Worm (Caenorhabditis elegans) whole organism, mixed stage, embryonic: ENCODE data around the gene sart-3.
"Not testable (repeated sequence)": the region's sequence is repeated elsewhere in the genome, so short reads cannot be mapped to it uniquely, and the experiment has no call there.

Experiments used
- M03D4.4 ChIP-seq: sonication (generic microtip); optimal IDR thresholded peaks from 2 replicates; lab custom pipeline; 2017; ENCODE audit warnings: mild to moderate bottlenecking, missing genetic modification characterization, missing compliant biosample characterization
- blmp-1 ChIP-seq: fragments of 150-350 bp; optimal IDR thresholded peaks from 2 replicates; lab custom pipeline; 2014; ENCODE audit warnings: missing biosample characterization, missing genetic modification characterization
- ceh-39 ChIP-seq: fragments of 150-350 bp; optimal IDR thresholded peaks from 2 replicates; lab custom pipeline; 2014; ENCODE audit warnings: missing biosample characterization, missing genetic modification characterization
- ceh-43 ChIP-seq: fragments of 200-800 bp; sonication (Bioruptor generic); optimal IDR thresholded peaks from 2 replicates; lab custom pipeline; 2018; ENCODE audit warnings: mild to moderate bottlenecking, missing genetic modification characterization, moderate library complexity, missing compliant biosample characterization
- cnd-1 ChIP-seq: fragments of 200-800 bp; sonication (Bioruptor generic); optimal IDR thresholded peaks from 2 replicates; lab custom pipeline; 2018; ENCODE audit warnings: mild to moderate bottlenecking, missing genetic modification characterization, missing compliant biosample characterization
- drap-1 ChIP-seq: fragments of 200-800 bp; sonication (Bioruptor generic); optimal IDR thresholded peaks from 3 replicates; lab custom pipeline; 2018; ENCODE audit warnings: mild to moderate bottlenecking, missing genetic modification characterization, missing compliant biosample characterization
- elt-1 ChIP-seq: sonication (generic microtip); optimal IDR thresholded peaks from 2 replicates; lab custom pipeline; 2017; ENCODE audit warnings: missing genetic modification characterization, mild to moderate bottlenecking, missing compliant biosample characterization, antibody characterized with exemption, moderate library complexity, borderline replicate concordance; ENCODE audit not compliant: insufficient read depth
- elt-3 ChIP-seq: fragments of 150-350 bp; optimal IDR thresholded peaks from 2 replicates; lab custom pipeline; 2014; ENCODE audit warnings: missing biosample characterization, missing genetic modification characterization
- flh-1 ChIP-seq: fragments of 200-800 bp; sonication (Bioruptor generic); optimal IDR thresholded peaks from 2 replicates; lab custom pipeline; 2018; ENCODE audit warnings: mild to moderate bottlenecking, missing genetic modification characterization, moderate library complexity, missing compliant biosample characterization
- ham-2 ChIP-seq: fragments of 200-800 bp; sonication (Bioruptor generic); optimal IDR thresholded peaks from 2 replicates; lab custom pipeline; 2018; ENCODE audit warnings: mild to moderate bottlenecking, missing genetic modification characterization, missing compliant biosample characterization
- hlh-1 ChIP-seq: fragments of 150-350 bp; optimal IDR thresholded peaks from 2 replicates; lab custom pipeline; 2014; ENCODE audit warnings: missing biosample characterization, missing genetic modification reagents, missing genetic modification characterization
- mab-5 ChIP-seq: fragments of 150-350 bp; optimal IDR thresholded peaks from 2 replicates; lab custom pipeline; 2014; ENCODE audit warnings: missing biosample characterization, missing genetic modification characterization
- mep-1 ChIP-seq: fragments of 150-350 bp; optimal IDR thresholded peaks from 2 replicates; lab custom pipeline; 2017; ENCODE audit warnings: missing biosample characterization, missing genetic modification reagents, missing genetic modification characterization, inconsistent platforms
- mls-2 ChIP-seq: sonication (generic microtip); optimal IDR thresholded peaks from 2 replicates; lab custom pipeline; 2016; ENCODE audit warnings: mild to moderate bottlenecking, missing genetic modification characterization, moderate library complexity, missing compliant biosample characterization
- nhr-12 ChIP-seq: fragments of 150-350 bp; optimal IDR thresholded peaks from 2 replicates; lab custom pipeline; 2014; ENCODE audit warnings: missing biosample characterization, missing genetic modification characterization
- nhr-2 ChIP-seq: fragments of 150-350 bp; optimal IDR thresholded peaks from 2 replicates; lab custom pipeline; 2014; ENCODE audit warnings: missing biosample characterization, missing genetic modification characterization
- nhr-237 ChIP-seq: fragments of 150-350 bp; optimal IDR thresholded peaks from 2 replicates; lab custom pipeline; 2014; ENCODE audit warnings: missing biosample characterization, missing genetic modification characterization
- nhr-28 ChIP-seq: fragments of 150-350 bp; optimal IDR thresholded peaks from 2 replicates; lab custom pipeline; 2014; ENCODE audit warnings: missing biosample characterization, missing genetic modification characterization
- nhr-76 ChIP-seq: sonication (generic microtip); optimal IDR thresholded peaks from 2 replicates; lab custom pipeline; 2017; ENCODE audit warnings: missing biosample characterization, missing genetic modification characterization
- pha-4 ChIP-seq: fragments of 150-350 bp; optimal IDR thresholded peaks from 2 replicates; lab custom pipeline; 2018; ENCODE audit warnings: missing biosample characterization, missing genetic modification reagents, missing genetic modification characterization
- sem-2 ChIP-seq: fragments of 200-800 bp; sonication (Bioruptor generic); optimal IDR thresholded peaks from 2 replicates; lab custom pipeline; 2018; ENCODE audit warnings: mild to moderate bottlenecking, missing genetic modification characterization, missing compliant biosample characterization
- snpc-4 ChIP-seq: fragments of 150-350 bp; optimal IDR thresholded peaks from 2 replicates; lab custom pipeline; 2014; ENCODE audit warnings: missing biosample characterization, missing genetic modification characterization
- sptf-1 ChIP-seq: sonication (generic microtip); optimal IDR thresholded peaks from 2 replicates; lab custom pipeline; 2017; ENCODE audit warnings: mild to moderate bottlenecking, missing genetic modification characterization, moderate library complexity, missing compliant biosample characterization
- tbx-8 ChIP-seq: fragments of 200-800 bp; sonication (Bioruptor generic); optimal IDR thresholded peaks from 2 replicates; lab custom pipeline; 2018; ENCODE audit warnings: mild to moderate bottlenecking, missing genetic modification characterization, moderate library complexity, missing compliant biosample characterization
- unc-39 ChIP-seq: fragments of 150-350 bp; optimal IDR thresholded peaks from 2 replicates; lab custom pipeline; 2014; ENCODE audit warnings: missing biosample characterization, missing genetic modification characterization
- unc-62 ChIP-seq: fragments of 150-350 bp; optimal IDR thresholded peaks from 2 replicates; lab custom pipeline; 2014; ENCODE audit warnings: missing biosample characterization, missing genetic modification reagents, missing genetic modification characterization
- zip-8 ChIP-seq: fragments of 150-350 bp; optimal IDR thresholded peaks from 2 replicates; lab custom pipeline; 2014; ENCODE audit warnings: missing biosample characterization, missing genetic modification characterization

The sart-3 gene

ce11 chrIV:11340735-11341443 lies 8.1 kb upstream of the sart-3 start:
- no peak for TF ChIP-seq cnd-1 (tag; lab: Kevin White, UChicago)
- TF ChIP-seq blmp-1 = no peak
- TF ChIP-seq ceh-43 = no peak
- no peak for TF ChIP-seq unc-62 (GFP tag; lab: Kevin White, UChicago)
- TF ChIP-seq nhr-12 = no peak
- TF ChIP-seq sem-2 (GFP tag; lab: Kevin White, UChicago) = no peak
- TF ChIP-seq, all 35 proteins: peak for 0

DNA sequence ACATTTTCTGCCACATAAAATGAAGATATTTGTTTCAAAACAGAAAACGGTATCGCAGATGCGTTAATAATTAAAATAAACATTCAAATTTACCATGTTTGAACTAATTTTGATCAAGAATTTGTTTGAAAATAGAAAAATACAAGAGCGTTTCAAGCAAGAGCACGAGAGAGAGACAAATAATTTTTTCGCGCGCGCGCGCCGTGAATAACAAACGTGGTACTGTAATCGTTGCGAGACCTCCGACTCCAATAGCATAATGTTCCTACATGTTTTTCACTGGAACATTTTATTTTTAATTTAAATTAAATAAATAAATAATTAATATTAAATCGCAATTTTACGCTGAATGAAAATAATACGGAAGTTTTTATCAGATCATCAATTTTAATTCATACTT lies 4.3 kb upstream of the sart-3 start, which contains the start of gene F54E12.2:
Gene F54E12.2 (minus strand): TSS at position 164 of the 400 bp plus-strand sequence.
- TF ChIP-seq unc-39 (tag; lab: Kevin White, UChicago) = no peak
- TF ChIP-seq zip-8 (tag; lab: Kevin White, UChicago) = no peak
- TF ChIP-seq nhr-12 = no peak

DNA sequence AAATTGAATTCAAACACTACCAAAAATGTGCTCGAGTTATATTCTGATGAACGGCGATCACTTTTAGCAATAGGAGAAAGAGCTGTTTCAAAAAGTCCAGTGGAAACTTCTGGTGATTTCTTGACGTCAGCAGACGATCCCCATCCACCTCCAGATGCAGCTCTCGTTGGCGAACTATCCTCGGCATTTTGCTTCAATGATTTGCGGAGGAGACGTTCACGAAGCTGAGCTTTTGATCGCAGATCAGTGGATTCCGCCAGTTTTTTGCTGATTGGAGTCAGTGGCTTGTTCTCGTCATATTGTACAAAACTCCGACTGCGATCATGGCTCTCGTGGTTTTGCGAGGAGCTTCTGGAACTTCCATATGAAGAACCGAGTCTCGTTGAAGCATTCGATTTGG lies 3.4 kb upstream of the sart-3 start:
- TF ChIP-seq snpc-4 (tag; lab: Kevin White, UChicago) (no peak), nhr-237 (tag; lab: Kevin White, UChicago) (no peak), nhr-12 (no peak), ceh-39 (tag; lab: Kevin White, UChicago) (no peak), drap-1 (GFP tag; lab: Kevin White, UChicago) (no peak), unc-39 (tag; lab: Kevin White, UChicago) (no peak), nhr-28 (tag; lab: Kevin White, UChicago) (no peak), elt-1 (no peak), tbx-8 (GFP tag; lab: Kevin White, UChicago) (no peak), M03D4.4 (tag; lab: Kevin White, UChicago) (no peak), ham-2 (GFP tag; lab: Kevin White, UChicago) (no peak), flh-1 (GFP tag; lab: Kevin White, UChicago) (no peak), nhr-2 (no peak), sptf-1 (tag; lab: Kevin White, UChicago) (no peak), ceh-43 (no peak)

DNA sequence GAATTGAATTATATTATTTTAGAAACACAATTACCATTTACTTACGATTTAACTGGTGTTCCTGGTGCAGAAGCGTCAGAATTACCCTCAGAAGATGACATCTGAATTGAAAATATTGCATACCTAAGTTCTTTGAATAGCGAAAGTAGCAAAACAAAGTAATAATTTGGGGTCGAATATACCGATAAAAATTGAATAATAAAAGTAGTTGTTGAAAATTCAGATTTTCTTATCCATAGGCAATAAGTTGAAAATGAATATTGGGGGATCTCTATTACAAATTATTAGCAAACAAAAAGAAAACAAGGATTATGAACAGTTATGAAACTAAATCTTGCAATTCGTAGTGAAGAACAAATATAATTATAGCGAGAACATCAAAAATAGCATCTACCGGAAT lies 3.5 kb downstream of the sart-3 start, which contains the start of gene leo-1:
Gene leo-1 (minus strand): TSS at position 101 of the 400 bp plus-strand sequence.
- no peak for TF ChIP-seq unc-39 (tag; lab: Kevin White, UChicago)
- TF ChIP-seq mab-5 (tag; lab: Kevin White, UChicago) = no peak
- no peak for TF ChIP-seq hlh-1 (tag; lab: Kevin White, UChicago)
- no peak for TF ChIP-seq pha-4 (tag; lab: Kevin White, UChicago)
- no peak for TF ChIP-seq sptf-1 (tag; lab: Kevin White, UChicago)
- TF ChIP-seq elt-3 = no peak
- TF ChIP-seq mep-1 (tag; lab: Kevin White, UChicago) = no peak
- TF ChIP-seq cnd-1 (tag; lab: Kevin White, UChicago) = no peak
- no peak for TF ChIP-seq nhr-12

- no peak for TF ChIP-seq ceh-43
- no peak for TF ChIP-seq mls-2 (tag; lab: Kevin White, UChicago)
- no peak for TF ChIP-seq nhr-76
- no peak for TF ChIP-seq unc-39 (tag; lab: Kevin White, UChicago)
- TF ChIP-seq nhr-237 (tag; lab: Kevin White, UChicago) = no peak
- no peak for TF ChIP-seq ceh-39 (tag; lab: Kevin White, UChicago)
- TF ChIP-seq snpc-4 (tag; lab: Kevin White, UChicago) = no peak
- no peak for TF ChIP-seq tbx-8 (GFP tag; lab: Kevin White, UChicago)
- TF ChIP-seq mab-5 (tag; lab: Kevin White, UChicago) = no peak
- TF ChIP-seq sem-2 (GFP tag; lab: Kevin White, UChicago) = no peak
Observed at ce11 chrIV:11326939-11327565, 5.7 kb downstream of the sart-3 start, which contains the start of gene B0035.21. Gene B0035.21, plus strand, starts transcription at chrIV:11327260.

DNA sequence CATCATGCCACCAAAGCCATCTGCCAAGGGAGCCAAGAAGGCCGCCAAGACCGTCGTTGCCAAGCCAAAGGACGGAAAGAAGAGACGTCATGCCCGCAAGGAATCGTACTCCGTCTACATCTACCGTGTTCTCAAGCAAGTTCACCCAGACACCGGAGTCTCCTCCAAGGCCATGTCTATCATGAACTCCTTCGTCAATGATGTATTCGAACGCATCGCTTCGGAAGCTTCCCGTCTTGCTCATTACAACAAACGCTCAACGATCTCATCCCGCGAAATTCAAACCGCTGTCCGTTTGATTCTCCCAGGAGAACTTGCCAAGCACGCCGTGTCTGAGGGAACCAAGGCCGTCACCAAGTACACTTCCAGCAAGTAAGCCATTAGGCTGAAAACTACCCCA lies 8.0 kb downstream of the sart-3 start, which contains the start of gene his-48:
Gene his-48 (plus strand): TSS at position 5 of the 400 bp plus-strand sequence.
- TF ChIP-seq nhr-2; unc-39 (tag; lab: Kevin White, UChicago); sem-2 (GFP tag; lab: Kevin White, UChicago): not testable (repeated sequence)
- TF ChIP-seq, all 35 proteins: peak for 0; not testable (repeated sequence) for 35
